Worm (Caenorhabditis elegans): ENCODE data around the gene Y51A2B.2.

DNA sequence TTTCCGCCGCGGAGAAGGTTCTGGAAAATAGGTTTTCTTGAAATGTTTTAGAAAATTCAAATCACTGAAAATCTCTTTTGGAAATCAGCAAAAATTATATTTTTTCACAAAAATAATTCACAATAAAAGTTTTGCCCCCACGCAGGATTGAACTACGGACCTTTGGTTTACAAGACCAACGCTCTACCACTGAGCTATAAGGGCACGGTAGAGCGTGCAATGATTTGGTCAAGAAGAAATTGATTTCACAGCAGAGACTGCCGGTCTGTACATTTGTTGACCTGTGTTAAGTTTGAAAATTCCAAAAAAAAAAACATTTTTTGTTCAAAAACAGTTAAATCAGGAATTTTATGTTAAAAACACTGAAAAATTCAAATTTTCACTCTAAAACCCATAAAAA, 38.1 kb downstream of the Y51A2B.2 start:
- TF ChIP-seq lin-13 (GFP tag; optimal IDR thresholded peaks at IDR 0.05) (no peak), nhr-237 (tag; optimal IDR thresholded peaks at IDR 0.05) (no peak), unc-86 (tag; optimal IDR thresholded peaks at IDR 0.05) (no peak), unc-62 (GFP tag; optimal IDR thresholded peaks at IDR 0.05) (no peak)
